Worm (Caenorhabditis elegans): ENCODE results near the gene gpla-1.

The gpla-1 gene

DNA sequence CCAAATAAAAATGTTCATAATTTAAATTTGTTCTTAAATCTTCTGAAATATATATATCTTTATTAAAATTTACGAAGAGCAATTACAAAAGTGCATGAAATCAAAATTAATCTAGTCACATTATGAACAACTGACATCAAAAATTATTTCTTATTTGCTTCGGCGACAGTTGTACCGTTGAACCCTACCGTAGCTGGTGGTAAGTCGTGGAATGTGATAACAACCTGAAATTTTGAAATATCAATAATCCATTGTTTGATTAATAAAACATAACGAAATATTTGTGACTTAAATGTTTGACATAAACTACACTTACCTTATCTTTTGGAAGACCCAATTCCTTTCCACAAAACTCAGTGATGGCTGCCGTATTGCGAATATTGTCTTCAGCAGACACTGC lies 39.1 kb upstream of the gpla-1 start:
- TF ChIP-seq nhr-28 (tag; optimal IDR thresholded peaks at IDR 0.05) (peak; percentile 77), hlh-11 (tag; optimal IDR thresholded peaks at IDR 0.05) (peak; percentile 49), pha-4 (GFP tag; IDR thresholded peaks at IDR 0.05) (no peak), pha-4 (tag; optimal IDR thresholded peaks at IDR 0.05) (no peak), T20F7.1 (GFP tag; optimal IDR thresholded peaks at IDR 0.05) (peak; percentile 56), tra-1 (GFP tag; IDR thresholded peaks at IDR 0.05) (0 out of 2 replicates have a peak, but pooled peaks have one; percentile 46), zfp-3 (GFP tag; conservative IDR thresholded peaks at IDR 0.05) (0 out of 2 replicates have a peak, but pooled peaks have one; percentile 9), nhr-10 (tag; optimal IDR thresholded peaks at IDR 0.05) (peak; percentile 27), dve-1 (tag; optimal IDR thresholded peaks at IDR 0.05; ENCODE audit: insufficient read depth) (peak; percentile 68), daf-16 (GFP tag; optimal IDR thresholded peaks at IDR 0.05) (no peak), daf-16 (tag; optimal IDR thresholded peaks at IDR 0.05) (peak; percentile 39), nhr-77 (tag; optimal IDR thresholded peaks at IDR 0.05) (peak; percentile 86), ctbp-1 (GFP tag; IDR thresholded peaks at IDR 0.05) (no peak), lin-1 (GFP tag; IDR thresholded peaks at IDR 0.05) (0 out of 2 replicates have a peak, but pooled peaks have one; percentile 13), pqm-1 (tag; optimal IDR thresholded peaks at IDR 0.05) (peak; percentile 34), nhr-25 (tag; optimal IDR thresholded peaks at IDR 0.05; ENCODE audit: borderline replicate concordance, insufficient read depth) (no peak), unc-62 (GFP tag; optimal IDR thresholded peaks at IDR 0.05 in 1 of 2) (no peak), unc-62 (tag; optimal IDR thresholded peaks at IDR 0.05) (no peak), dmd-6 (GFP tag; IDR thresholded peaks at IDR 0.05) (peak; percentile 80), lsy-2 (tag; optimal IDR thresholded peaks at IDR 0.05) (peak in 1 of 2 experiments; percentile 21), ceh-32 (tag; optimal IDR thresholded peaks at IDR 0.05; ENCODE audit: poor library complexity) (no peak), mdt-29 (GFP tag; IDR thresholded peaks at IDR 0.05) (no peak)

DNA sequence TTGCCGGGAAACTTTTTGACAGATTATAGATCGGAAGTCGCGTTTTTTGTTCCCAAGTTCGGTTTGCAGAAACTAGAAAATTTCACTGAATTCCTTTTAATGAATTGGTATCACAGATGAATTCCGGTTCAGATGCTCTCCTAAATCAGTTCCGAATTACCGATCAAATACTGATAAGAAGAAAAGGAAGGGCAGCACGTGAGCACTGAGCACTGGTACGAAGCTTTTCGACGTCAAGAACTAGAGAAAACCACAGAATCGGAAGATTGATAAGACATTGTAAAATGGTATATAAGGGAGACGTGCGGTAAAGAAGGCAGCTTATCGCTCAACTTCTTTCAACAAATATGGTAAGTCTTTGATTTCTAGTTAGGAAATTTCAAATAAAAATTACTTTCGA lies 37.6 kb upstream of the gpla-1 start, which contains the start of gene cpr-1:
Gene cpr-1, plus strand, starts transcription at position 319 of the 400 bp plus-strand sequence.
- TF ChIP-seq tra-1 (GFP tag; IDR thresholded peaks at IDR 0.05) (no peak), lin-1 (GFP tag; IDR thresholded peaks at IDR 0.05) (peak; percentile 80), ceh-62 (tag; optimal IDR thresholded peaks at IDR 0.05) (no peak), lin-13 (GFP tag; optimal IDR thresholded peaks at IDR 0.05) (no peak), mes-2 (tag; optimal IDR thresholded peaks at IDR 0.05; ENCODE audit: poor library complexity, severe bottlenecking) (no peak), ceh-82 (tag; optimal IDR thresholded peaks at IDR 0.05) (no peak), daf-16 (GFP tag; optimal IDR thresholded peaks at IDR 0.05) (no peak), daf-16 (tag; optimal IDR thresholded peaks at IDR 0.05) (peak; percentile 42), mdl-1 (tag; optimal IDR thresholded peaks at IDR 0.05) (no peak), nhr-25 (tag; optimal IDR thresholded peaks at IDR 0.05; ENCODE audit: borderline replicate concordance, insufficient read depth) (no peak), vab-7 (GFP tag; IDR thresholded peaks at IDR 0.05) (no peak), saeg-2 (GFP tag; IDR thresholded peaks at IDR 0.05) (no peak), nhr-48 (tag; optimal IDR thresholded peaks at IDR 0.05) (peak; percentile 69), fkh-10 (GFP tag; optimal IDR thresholded peaks at IDR 0.05) (no peak), unc-62 (GFP tag; optimal IDR thresholded peaks at IDR 0.05 in 1 of 2) (peak in 1 of 2 experiments; percentile 75), unc-62 (tag; optimal IDR thresholded peaks at IDR 0.05) (no peak), gei-8 (GFP tag; optimal IDR thresholded peaks at IDR 0.05) (no peak), snpc-1.2 (GFP tag; IDR thresholded peaks at IDR 0.05) (no peak), dmd-8 (GFP tag; IDR thresholded peaks at IDR 0.05) (no peak), Y5F2A.4 (GFP tag; optimal IDR thresholded peaks at IDR 0.05) (no peak), hlh-30 (tag; optimal IDR thresholded peaks at IDR 0.05; ENCODE audit: insufficient read depth) (peak; percentile 12), dpl-1 (GFP tag; optimal IDR thresholded peaks at IDR 0.05) (no peak), nhr-42 (GFP tag; IDR thresholded peaks at IDR 0.05) (no peak), unc-39 (tag; optimal IDR thresholded peaks at IDR 0.05) (no peak), zip-11 (GFP tag; IDR thresholded peaks at IDR 0.05) (no peak), F44E2.7 (GFP tag; IDR thresholded peaks at IDR 0.05) (no peak), zfp-2 (tag; optimal IDR thresholded peaks at IDR 0.05) (no peak), unc-130 (GFP tag; optimal IDR thresholded peaks at IDR 0.05) (no peak), skn-1 (tag; optimal IDR thresholded peaks at IDR 0.05) (no peak), php-3 (GFP tag; IDR thresholded peaks at IDR 0.05) (no peak), rbr-2 (tag; optimal IDR thresholded peaks at IDR 0.05) (no peak), Y75B8A.6 (GFP tag; IDR thresholded peaks at IDR 0.05) (no peak), lin-29 (GFP tag; IDR thresholded peaks at IDR 0.05) (no peak), set-16 (GFP tag; IDR thresholded peaks at IDR 0.05) (no peak), sdz-12 (GFP tag; optimal IDR thresholded peaks at IDR 0.05) (no peak)

Measured in whole organism, L4 larva.